Fruit fly (Drosophila melanogaster): ENCODE results near the gene PK2-R1.

dm6 chr3R:13379675-13380074, 41.5 kb downstream of the PK2-R1 start, which contains the start of the genes CG9813 and CG8870:
- no peak for TF ChIP-seq CG15479 (GFP tag; optimal IDR thresholded peaks at IDR 0.05)
- TF ChIP-seq Gug (GFP tag; IDR thresholded peaks at IDR 0.05) = no peak
- no peak for TF ChIP-seq gt (GFP tag; IDR thresholded peaks at IDR 0.05)
- no peak for TF ChIP-seq D19B (GFP tag; optimal IDR thresholded peaks at IDR 0.05)
- no peak for TF ChIP-seq CkIIα-i1 (GFP tag; IDR thresholded peaks at IDR 0.05)
- no peak for TF ChIP-seq pros (GFP tag; optimal IDR thresholded peaks at IDR 0.05)
- no peak for TF ChIP-seq dmrt99B (tag; optimal IDR thresholded peaks at IDR 0.05)
- TF ChIP-seq HHEX (GFP tag; optimal IDR thresholded peaks at IDR 0.05) = no peak

Measured in whole organism, embryonic.